Fruit fly (Drosophila melanogaster) whole organism, pupa: ENCODE results near the gene CG13245.
A peak's percentile ranks its signal among the peaks of the same experiment; 100 is the strongest.

Experiments
- CG10348 ChIP-seq: fragments of 200-800 bp; sonication (Bioruptor generic); IDR thresholded peaks from 2 replicates; pipeline ENCODE4 v1.3.6; 2022; ENCODE audit warnings: missing biosample characterization, missing genetic modification characterization
- CG12605 ChIP-seq: fragments of 200-800 bp; sonication (Bioruptor generic); IDR thresholded peaks from 2 replicates; pipeline ENCODE4 v1.3.6; 2022; ENCODE audit warnings: missing biosample characterization, missing genetic modification characterization
- CG13204 ChIP-seq: fragments of 200-800 bp; sonication (Bioruptor generic); optimal IDR thresholded peaks from 2 replicates; lab custom pipeline; 2018; ENCODE audit warnings: missing biosample characterization, mild to moderate bottlenecking, missing genetic modification characterization, moderate library complexity
- CG14655 ChIP-seq: fragments of 200-800 bp; sonication (Bioruptor generic); optimal IDR thresholded peaks from 3 replicates; lab custom pipeline; 2017; ENCODE audit warnings: mild to moderate bottlenecking, missing biosample characterization, missing genetic modification reagents, missing genetic modification characterization
- CG15710 ChIP-seq: fragments of 200-800 bp; sonication (Bioruptor generic); optimal IDR thresholded peaks from 2 replicates; lab custom pipeline; 2018; ENCODE audit warnings: missing biosample characterization, mild to moderate bottlenecking, missing genetic modification characterization, moderate library complexity
- CG17806 ChIP-seq: fragments of 200-800 bp; sonication (Bioruptor generic); optimal IDR thresholded peaks from 2 replicates; lab custom pipeline; 2018; ENCODE audit warnings: missing biosample characterization, mild to moderate bottlenecking, missing genetic modification characterization, moderate library complexity
- CG32121 ChIP-seq: fragments of 200-800 bp; sonication (Bioruptor generic); IDR thresholded peaks from 2 replicates; pipeline ENCODE4 v1.3.6; 2022; ENCODE audit warnings: missing biosample characterization, missing genetic modification characterization
- CG34367 ChIP-seq: fragments of 200-800 bp; sonication (Bioruptor generic); optimal IDR thresholded peaks from 2 replicates; lab custom pipeline; 2018; ENCODE audit warnings: missing biosample characterization, mild to moderate bottlenecking, missing genetic modification characterization
- CG4496 ChIP-seq: fragments of 200-800 bp; sonication (Bioruptor generic); IDR thresholded peaks from 3 replicates; pipeline ENCODE4 v1.3.6; 2022; ENCODE audit warnings: missing biosample characterization, missing genetic modification characterization
- CG8159 ChIP-seq: fragments of 200-800 bp; sonication (Bioruptor generic); optimal IDR thresholded peaks from 3 replicates; lab custom pipeline; 2018; ENCODE audit warnings: missing biosample characterization, mild to moderate bottlenecking, missing genetic modification characterization, moderate library complexity
- CG8301 ChIP-seq: fragments of 200-800 bp; sonication (Bioruptor generic); optimal IDR thresholded peaks from 2 replicates; lab custom pipeline; 2018; ENCODE audit warnings: missing biosample characterization, mild to moderate bottlenecking, missing genetic modification characterization
- CG9948 ChIP-seq: fragments of 200-800 bp; sonication (Bioruptor generic); optimal IDR thresholded peaks from 2 replicates; lab custom pipeline; 2018; ENCODE audit warnings: missing biosample characterization, mild to moderate bottlenecking, missing genetic modification characterization, moderate library complexity
- D1 ChIP-seq: fragments of 200-800 bp; sonication (Bioruptor generic); optimal IDR thresholded peaks from 2 replicates; lab custom pipeline; 2018; ENCODE audit warnings: missing biosample characterization, mild to moderate bottlenecking, missing genetic modification characterization, moderate library complexity
- EcR ChIP-seq: fragments of 200-800 bp; sonication (Bioruptor generic); optimal IDR thresholded peaks from 3 replicates; lab custom pipeline; 2019; ENCODE audit warnings: missing biosample characterization, missing genetic modification characterization, mild to moderate bottlenecking, moderate library complexity, missing genetic modification reagents
- Ets98B ChIP-seq: fragments of 200-800 bp; sonication (Bioruptor generic); IDR thresholded peaks from 2 replicates; pipeline ENCODE4 v1.3.6; 2022; ENCODE audit warnings: missing biosample characterization, missing genetic modification characterization
- Pif1A ChIP-seq: fragments of 200-800 bp; sonication (Bioruptor generic); optimal IDR thresholded peaks from 3 replicates; lab custom pipeline; 2016; ENCODE audit warnings: missing biosample characterization, missing genetic modification characterization
- Pif1B ChIP-seq: fragments of 200-800 bp; sonication (Bioruptor generic); optimal IDR thresholded peaks from 3 replicates; lab custom pipeline; 2016; ENCODE audit warnings: missing biosample characterization, missing genetic modification characterization
- Snoo ChIP-seq: fragments of 200-800 bp; sonication (Bioruptor generic); optimal IDR thresholded peaks from 3 replicates; lab custom pipeline; 2017; ENCODE audit warnings: missing biosample characterization, mild to moderate bottlenecking, missing genetic modification characterization, inconsistent platforms
- fd96Ca ChIP-seq: fragments of 200-800 bp; sonication (Bioruptor generic); IDR thresholded peaks from 3 replicates; pipeline ENCODE4 v1.3.6; 2022; ENCODE audit warnings: missing biosample characterization, missing genetic modification characterization
- gl ChIP-seq: fragments of 200-800 bp; sonication (Bioruptor generic); optimal IDR thresholded peaks from 2 replicates; lab custom pipeline; 2018; ENCODE audit warnings: missing biosample characterization, mild to moderate bottlenecking, missing genetic modification characterization
- rn ChIP-seq: fragments of 200-800 bp; sonication (Bioruptor generic); IDR thresholded peaks from 2 replicates; pipeline ENCODE4 v1.3.6; 2022; ENCODE audit warnings: missing biosample characterization, missing genetic modification characterization

The CG13245 gene

DNA sequence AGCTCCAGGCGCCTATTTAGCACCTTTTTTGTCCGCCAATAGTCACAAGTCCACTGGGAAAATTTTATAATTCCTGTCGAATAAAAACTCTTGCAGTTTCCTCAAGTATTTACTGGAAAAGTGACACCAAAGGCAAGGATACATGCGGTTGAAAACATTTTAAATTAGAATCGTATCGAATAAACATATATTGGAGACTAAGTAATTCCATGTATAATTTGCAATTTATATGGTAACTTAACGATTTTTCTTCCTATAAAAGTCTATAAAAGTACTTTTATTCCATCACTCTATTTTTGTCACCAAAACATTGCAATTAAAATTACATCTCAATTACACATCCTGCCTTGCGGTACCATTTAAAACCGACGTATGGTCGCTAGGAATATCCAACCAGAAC is 584 bp upstream of the CG13245 start, which contains the start of gene CG34167:
TSS of gene CG34167 (minus strand) at position 101 of the 400 bp plus-strand sequence.
- no peak for TF ChIP-seq CG34367 (tag; lab: Kevin White, UChicago)
- no peak for TF ChIP-seq CG17806 (tag; lab: Kevin White, UChicago)
- TF ChIP-seq CG4496 (GFP tag; lab: Robert Waterston, UW), result no peak
- no peak for TF ChIP-seq CG8301 (tag; lab: Kevin White, UChicago)
- no peak for TF ChIP-seq D1
- no peak for TF ChIP-seq EcR (GFP tag; lab: Kevin White, UChicago)
- TF ChIP-seq CG14655 (GFP tag; lab: Kevin White, UChicago), result no peak
- no peak for TF ChIP-seq rn
- TF ChIP-seq CG13204 (GFP tag; lab: Kevin White, UChicago), result no peak
- TF ChIP-seq Ets98B (GFP tag; lab: Robert Waterston, UW), result no peak
- TF ChIP-seq gl (tag; lab: Kevin White, UChicago), result no peak
- no peak for TF ChIP-seq CG32121
- TF ChIP-seq Pif1A (GFP tag; lab: Kevin White, UChicago), result no peak
- TF ChIP-seq CG10348 (GFP tag; lab: Robert Waterston, UW), result no peak
- no peak for TF ChIP-seq CG12605

DNA sequence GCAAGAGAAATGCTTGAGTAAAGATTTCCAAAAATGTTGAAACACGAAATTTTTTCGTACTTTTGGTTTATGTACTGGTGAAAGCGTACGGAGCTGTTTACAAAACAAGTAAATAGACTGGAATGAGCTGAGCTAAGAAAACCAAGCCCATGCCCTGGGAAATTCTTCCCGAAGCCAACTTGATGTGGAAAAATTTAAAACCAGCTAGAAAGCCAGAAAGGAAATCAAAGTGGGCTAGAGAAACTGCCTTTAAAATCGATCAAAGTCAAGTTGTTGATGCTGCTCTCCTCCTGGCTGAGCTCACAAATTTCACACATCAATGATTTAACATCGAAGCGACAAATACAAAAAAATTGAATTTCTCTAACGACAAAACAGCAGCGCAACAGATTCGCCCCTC is 2.1 kb downstream of the CG13245 start, which contains the start of gene CG31820:
TSS of gene CG31820 (minus strand) at position 101 of the 400 bp plus-strand sequence.
- TF ChIP-seq CG17806 (tag; lab: Kevin White, UChicago) (no peak), D1 (no peak)

DNA sequence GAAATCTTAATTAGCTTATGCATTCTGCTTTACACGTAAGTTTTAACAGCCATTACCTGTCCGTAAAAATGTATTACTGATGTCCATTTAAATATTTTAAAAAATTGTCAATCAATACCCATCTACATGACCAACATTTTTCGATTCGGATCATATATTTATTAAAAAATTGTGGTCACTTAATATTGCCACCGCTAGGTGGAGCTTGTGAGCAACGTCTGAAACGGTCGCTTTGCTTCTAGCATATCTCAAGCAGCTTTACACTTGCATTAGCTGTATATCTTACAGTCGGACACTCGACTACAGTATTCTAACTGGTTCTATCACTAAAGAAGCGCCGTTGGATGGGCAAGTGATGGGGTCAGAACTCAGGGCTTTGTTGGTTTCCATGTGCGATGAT is 22.6 kb downstream of the CG13245 start:
- TF ChIP-seq CG17806 (tag; lab: Kevin White, UChicago), result no peak
- TF ChIP-seq D1, result no peak
- no peak for TF ChIP-seq CG12605
- TF ChIP-seq CG14655 (GFP tag; lab: Kevin White, UChicago), result no peak
- no peak for TF ChIP-seq Pif1B (GFP tag; lab: Kevin White, UChicago)
- TF ChIP-seq CG4496 (GFP tag; lab: Robert Waterston, UW), result no peak
- no peak for TF ChIP-seq CG10348 (GFP tag; lab: Robert Waterston, UW)
- no peak for TF ChIP-seq CG13204 (GFP tag; lab: Kevin White, UChicago)
- TF ChIP-seq gl (tag; lab: Kevin White, UChicago), result no peak
- no peak for TF ChIP-seq CG9948 (tag; lab: Kevin White, UChicago)
- no peak for TF ChIP-seq EcR (GFP tag; lab: Kevin White, UChicago)
- TF ChIP-seq CG34367 (tag; lab: Kevin White, UChicago), result no peak
- TF ChIP-seq CG32121, result no peak
- no peak for TF ChIP-seq CG8159 (tag; lab: Kevin White, UChicago)

DNA sequence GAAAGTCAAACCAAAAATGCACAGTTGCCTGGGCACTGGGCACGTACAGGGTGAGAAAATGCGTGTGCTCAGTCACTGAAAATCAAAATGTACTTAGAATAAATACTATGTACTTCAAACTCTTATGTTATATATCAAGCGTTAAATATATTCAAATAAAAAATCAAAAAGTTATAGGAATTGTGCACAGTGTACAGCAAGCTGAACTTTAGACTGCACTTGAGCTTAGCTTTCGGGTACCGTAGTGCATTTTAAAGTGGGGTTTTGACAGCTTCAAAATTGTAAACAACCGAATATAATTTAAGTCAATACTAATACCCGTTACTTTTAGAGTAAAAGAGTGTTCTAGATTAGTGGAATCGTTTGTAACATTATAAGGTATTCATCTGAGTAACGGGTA is 36.1 kb downstream of the CG13245 start:
- TF ChIP-seq CG12605 (no peak), Ets98B (GFP tag; lab: Robert Waterston, UW) (no peak), CG14655 (GFP tag; lab: Kevin White, UChicago) (no peak), CG34367 (tag; lab: Kevin White, UChicago) (no peak), CG8159 (tag; lab: Kevin White, UChicago) (no peak), Snoo (tag; lab: Kevin White, UChicago) (no peak), Pif1A (GFP tag; lab: Kevin White, UChicago) (no peak), CG17806 (tag; lab: Kevin White, UChicago) (no peak), CG8301 (tag; lab: Kevin White, UChicago) (no peak), D1 (no peak), CG9948 (tag; lab: Kevin White, UChicago) (no peak), EcR (GFP tag; lab: Kevin White, UChicago) (no peak), rn (no peak), CG15710 (tag; lab: Kevin White, UChicago) (no peak), Pif1B (GFP tag; lab: Kevin White, UChicago) (no peak), CG4496 (GFP tag; lab: Robert Waterston, UW) (no peak), CG10348 (GFP tag; lab: Robert Waterston, UW) (no peak), fd96Ca (no peak)

DNA sequence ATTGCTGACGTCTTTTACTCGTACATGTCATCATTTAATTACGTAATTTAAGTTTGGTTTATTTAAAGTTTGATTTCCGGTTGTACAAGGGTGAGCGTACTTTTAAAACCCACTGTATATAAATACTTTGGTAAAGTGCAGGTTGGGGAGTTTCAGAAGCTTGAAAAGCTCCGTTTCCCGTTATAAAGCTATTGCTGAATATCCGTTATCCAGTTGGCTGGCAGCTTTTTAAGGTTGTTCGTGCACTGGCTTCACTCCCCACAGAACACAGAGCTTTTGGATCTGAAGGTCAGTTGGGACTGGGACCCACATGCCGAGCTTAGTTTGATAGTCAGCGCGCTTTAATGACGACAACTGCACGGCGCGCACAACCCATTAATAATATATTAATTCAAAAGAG is 37.6 kb downstream of the CG13245 start, which contains the start of the genes BicC and CG45084:
TSS of gene BicC (plus strand) at position 321 of the 400 bp plus-strand sequence.
TSS of gene CG45084 (plus strand) at position 321 of the 400 bp plus-strand sequence.
- no peak for TF ChIP-seq D1
- TF ChIP-seq, all 21 proteins: peak for 0

DNA sequence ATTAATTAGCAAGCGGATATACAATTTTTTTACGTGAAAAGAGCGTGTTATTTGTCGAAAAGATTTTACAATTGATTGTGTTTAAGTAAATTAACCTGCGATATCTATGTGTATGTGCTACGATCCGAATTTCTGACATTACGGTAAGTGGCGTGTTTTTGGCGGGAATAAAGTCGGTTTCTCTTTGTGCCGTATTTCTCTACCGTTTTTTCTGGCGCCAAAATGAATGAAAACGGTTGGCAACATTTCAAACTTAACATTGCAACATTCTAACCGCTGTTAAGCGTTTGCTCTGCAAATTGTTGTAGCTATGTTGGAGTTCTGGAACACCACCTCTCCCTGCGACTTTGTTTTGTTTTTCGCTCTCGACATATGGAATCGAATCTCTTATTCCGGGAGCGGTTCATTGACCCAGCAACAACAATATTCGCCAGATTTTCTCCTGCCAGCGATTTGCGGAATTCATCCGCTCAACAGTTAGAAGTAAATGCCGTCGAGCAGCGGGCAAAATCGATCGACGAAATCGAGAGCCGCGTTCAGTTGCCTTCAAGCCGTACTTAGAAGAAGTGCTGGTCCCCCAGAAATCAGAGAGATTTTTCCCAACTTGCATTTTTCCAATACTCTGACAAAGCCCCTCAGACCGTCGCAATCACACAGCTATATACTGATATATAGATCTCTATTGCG is 38.4 kb downstream of the CG13245 start:
- TF ChIP-seq gl (tag; lab: Kevin White, UChicago), result no peak
- no peak for TF ChIP-seq CG4496 (GFP tag; lab: Robert Waterston, UW)
- no peak for TF ChIP-seq fd96Ca
- TF ChIP-seq CG13204 (GFP tag; lab: Kevin White, UChicago), result no peak
- no peak for TF ChIP-seq Snoo (tag; lab: Kevin White, UChicago)
- TF ChIP-seq CG17806 (tag; lab: Kevin White, UChicago), result no peak

DNA sequence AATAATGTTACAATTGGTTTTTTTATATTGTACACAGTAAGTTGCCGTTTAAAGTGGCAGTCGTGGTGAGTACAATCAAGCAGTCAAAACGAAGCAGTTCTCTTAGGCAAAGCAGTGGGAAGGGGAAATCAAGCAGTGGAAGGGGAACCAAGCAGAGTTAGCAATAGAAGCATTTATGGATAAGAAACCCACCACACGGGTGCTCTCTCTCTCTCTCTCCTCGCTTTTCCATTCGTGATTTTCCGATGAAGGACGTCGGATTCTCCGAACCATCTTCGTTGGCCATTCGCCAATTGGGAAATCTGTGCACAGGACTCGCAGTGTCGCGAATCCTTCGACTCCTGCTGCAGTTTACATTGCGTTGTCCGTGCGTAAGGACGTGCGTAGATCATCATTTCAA is 45.5 kb downstream of the CG13245 start, which contains the start of gene beat-Ia:
TSS of gene beat-Ia (plus strand) at position 319 of the 400 bp plus-strand sequence.
- 0 out of 2 replicates have a peak, but pooled peaks have one; percentile 45 for TF ChIP-seq CG12605
- TF ChIP-seq Pif1A (GFP tag; lab: Kevin White, UChicago), result no peak
- TF ChIP-seq CG4496 (GFP tag; lab: Robert Waterston, UW), result no peak
